Fruit fly (Drosophila melanogaster) whole organism, embryonic: ENCODE measurements around the gene CG33293.
A peak's percentile ranks its signal among the peaks of the same experiment; 100 is the strongest.

Experiments used
- Ada2b ChIP-seq: fragments of 200-800 bp; sonication (Bioruptor generic); IDR thresholded peaks from 2 replicates; pipeline ENCODE4 v1.3.6; 2022; ENCODE audit warnings: missing biosample characterization, missing genetic modification characterization
- B-H2 ChIP-seq: fragments of 200-800 bp; sonication (Bioruptor generic); optimal IDR thresholded peaks from 2 replicates; lab custom pipeline; 2018; ENCODE audit warnings: missing biosample characterization, mild to moderate bottlenecking, missing genetic modification characterization
- CG10209 ChIP-seq: fragments of 200-800 bp; sonication (Bioruptor generic); optimal IDR thresholded peaks from 3 replicates; lab custom pipeline; 2017; ENCODE audit warnings: missing biosample characterization, mild to moderate bottlenecking, missing genetic modification characterization, missing genetic modification reagents
- CG10366 ChIP-seq: fragments of 200-800 bp; sonication (Bioruptor generic); IDR thresholded peaks from 2 replicates; pipeline ENCODE4 v1.3.6; 2022; ENCODE audit warnings: missing biosample characterization, missing genetic modification characterization
- CG10979 ChIP-seq: fragments of 200-800 bp; sonication (Bioruptor generic); optimal IDR thresholded peaks from 2 replicates; lab custom pipeline; 2018; ENCODE audit warnings: missing biosample characterization, mild to moderate bottlenecking, missing genetic modification characterization, moderate library complexity
- CG11085 ChIP-seq: fragments of 200-800 bp; sonication (Bioruptor generic); IDR thresholded peaks from 2 replicates; pipeline ENCODE4 v1.3.6; 2022; ENCODE audit warnings: missing biosample characterization, missing genetic modification characterization
- CG11398 ChIP-seq: fragments of 200-800 bp; sonication (Bioruptor generic); optimal IDR thresholded peaks from 2 replicates; lab custom pipeline; 2016; ENCODE audit warnings: missing biosample characterization, missing genetic modification characterization
- CG1233 ChIP-seq: fragments of 200-800 bp; sonication (Bioruptor generic); optimal IDR thresholded peaks from 4 replicates; lab custom pipeline; 2018; ENCODE audit warnings: missing biosample characterization, mild to moderate bottlenecking, missing genetic modification characterization
- CG12391 ChIP-seq: fragments of 200-800 bp; sonication (Bioruptor generic); optimal IDR thresholded peaks from 3 replicates; lab custom pipeline; 2018; ENCODE audit warnings: missing biosample characterization, mild to moderate bottlenecking, missing genetic modification characterization, moderate library complexity
- CG14441 ChIP-seq: fragments of 200-800 bp; sonication (Bioruptor generic); IDR thresholded peaks from 2 replicates; pipeline ENCODE4 v1.3.6; 2022; ENCODE audit warnings: missing biosample characterization, missing genetic modification characterization
- CG17385 ChIP-seq: fragments of 200-800 bp; sonication (Bioruptor generic); optimal IDR thresholded peaks from 3 replicates; lab custom pipeline; 2018; ENCODE audit warnings: missing biosample characterization, mild to moderate bottlenecking, missing genetic modification characterization
- CG1832 ChIP-seq: fragments of 200-800 bp; sonication (Bioruptor generic); optimal IDR thresholded peaks from 2 replicates; lab custom pipeline; 2017; ENCODE audit warnings: missing biosample characterization, mild to moderate bottlenecking, missing genetic modification characterization, inconsistent platforms
- CG3065 ChIP-seq: fragments of 200-800 bp; sonication (Bioruptor generic); optimal IDR thresholded peaks from 2 replicates; lab custom pipeline; 2016; ENCODE audit warnings: missing biosample characterization, missing genetic modification characterization
- CG3995 ChIP-seq: fragments of 200-800 bp; sonication (Bioruptor generic); optimal IDR thresholded peaks from 3 replicates; lab custom pipeline; 2016; ENCODE audit warnings: missing biosample characterization, missing genetic modification characterization
- CG4328 ChIP-seq: fragments of 200-800 bp; sonication (Bioruptor generic); optimal IDR thresholded peaks from 3 replicates; lab custom pipeline; 2017; ENCODE audit warnings: missing biosample characterization, missing genetic modification reagents, missing genetic modification characterization
- CG4820 ChIP-seq: fragments of 200-800 bp; sonication (Bioruptor generic); optimal IDR thresholded peaks from 3 replicates; lab custom pipeline; 2016; ENCODE audit warnings: missing biosample characterization, missing genetic modification characterization
- CG5245 ChIP-seq: fragments of 200-800 bp; sonication (Bioruptor generic); optimal IDR thresholded peaks from 3 replicates; lab custom pipeline; 2016; ENCODE audit warnings: missing biosample characterization, missing genetic modification characterization
- CG7745 ChIP-seq: fragments of 200-800 bp; sonication (Bioruptor generic); optimal IDR thresholded peaks from 2 replicates; lab custom pipeline; 2018; ENCODE audit warnings: missing biosample characterization, mild to moderate bottlenecking, missing genetic modification characterization, moderate library complexity
- CG7839 ChIP-seq: fragments of 200-800 bp; sonication (Bioruptor generic); optimal IDR thresholded peaks from 3 replicates; lab custom pipeline; 2018; ENCODE audit warnings: missing biosample characterization, mild to moderate bottlenecking, missing genetic modification characterization, moderate library complexity
- CG7987 ChIP-seq: fragments of 200-800 bp; sonication (Bioruptor generic); optimal IDR thresholded peaks from 2 replicates; lab custom pipeline; 2018; ENCODE audit warnings: missing biosample characterization, mild to moderate bottlenecking, missing genetic modification characterization, moderate library complexity
- CG9817 ChIP-seq: fragments of 200-800 bp; sonication (Bioruptor generic); optimal IDR thresholded peaks from 2 replicates; lab custom pipeline; 2018; ENCODE audit warnings: missing biosample characterization, mild to moderate bottlenecking, missing genetic modification characterization, moderate library complexity
- Dfd ChIP-seq, 2 experiments: fragments of >200 bp; optimal IDR thresholded peaks; 2 replicates each; lab custom pipeline; 2017; ENCODE audit warnings: missing biosample characterization in 2 of 2, missing genetic modification characterization in 2 of 2
- Dip2 ChIP-seq: fragments of 200-800 bp; sonication (Bioruptor generic); IDR thresholded peaks from 2 replicates; pipeline ENCODE4 v1.3.6; 2022; ENCODE audit warnings: missing biosample characterization, missing genetic modification characterization
- Elba2 ChIP-seq: fragments of 200-800 bp; sonication (Bioruptor generic); optimal IDR thresholded peaks from 3 replicates; lab custom pipeline; 2016; ENCODE audit warnings: missing biosample characterization, missing genetic modification characterization
- HmgD ChIP-seq: fragments of 200-800 bp; sonication (Bioruptor generic); optimal IDR thresholded peaks from 3 replicates; lab custom pipeline; 2016; ENCODE audit warnings: missing biosample characterization, missing genetic modification characterization
- Hmr ChIP-seq: fragments of 200-800 bp; sonication (Bioruptor generic); optimal IDR thresholded peaks from 3 replicates; lab custom pipeline; 2017; ENCODE audit warnings: mild to moderate bottlenecking, missing biosample characterization, missing genetic modification reagents, missing genetic modification characterization
- Hsf ChIP-seq: fragments of 200-800 bp; sonication (Bioruptor generic); optimal IDR thresholded peaks from 3 replicates; lab custom pipeline; 2016; ENCODE audit warnings: missing biosample characterization, missing genetic modification characterization
- MESR4 ChIP-seq: fragments of 200-800 bp; sonication (Bioruptor generic); optimal IDR thresholded peaks from 2 replicates; lab custom pipeline; 2018; ENCODE audit warnings: missing biosample characterization, mild to moderate bottlenecking, missing genetic modification characterization, moderate library complexity
- Myb ChIP-seq: fragments of 200-800 bp; sonication (Bioruptor generic); optimal IDR thresholded peaks from 2 replicates; lab custom pipeline; 2016; ENCODE audit warnings: missing biosample characterization, missing genetic modification characterization
- NK7.1 ChIP-seq: fragments of 200-800 bp; sonication (Bioruptor generic); optimal IDR thresholded peaks from 3 replicates; lab custom pipeline; 2016; ENCODE audit warnings: missing biosample characterization, missing genetic modification characterization
- PHDP ChIP-seq: fragments of 200-800 bp; sonication (Bioruptor generic); optimal IDR thresholded peaks from 3 replicates; lab custom pipeline; 2018; ENCODE audit warnings: missing biosample characterization, mild to moderate bottlenecking, missing genetic modification characterization, moderate library complexity
- Ptx1 ChIP-seq: fragments of 200-800 bp; sonication (Bioruptor generic); IDR thresholded peaks from 2 replicates; pipeline ENCODE4 v1.3.6; 2022; ENCODE audit warnings: missing biosample characterization, missing genetic modification characterization
- Ravus ChIP-seq: fragments of 200-800 bp; sonication (Bioruptor generic); IDR thresholded peaks from 2 replicates; pipeline ENCODE4 v1.3.6; 2022; ENCODE audit warnings: missing biosample characterization, missing genetic modification characterization
- caup ChIP-seq: fragments of 200-800 bp; sonication (Bioruptor generic); optimal IDR thresholded peaks from 3 replicates; lab custom pipeline; 2017; ENCODE audit warnings: missing biosample characterization, mild to moderate bottlenecking, missing genetic modification characterization, moderate library complexity; ENCODE audit not compliant: severe bottlenecking
- cg ChIP-seq: fragments of 200-800 bp; sonication (Bioruptor generic); optimal IDR thresholded peaks from 3 replicates; lab custom pipeline; 2019; ENCODE audit warnings: missing biosample characterization, mild to moderate bottlenecking, missing genetic modification characterization, moderate library complexity
- dan ChIP-seq: fragments of 200-800 bp; sonication (Bioruptor generic); IDR thresholded peaks from 2 replicates; pipeline ENCODE4 v1.3.6; 2022; ENCODE audit warnings: missing biosample characterization, missing genetic modification characterization
- eve ChIP-seq, 2 experiments: fragments of >200 bp; optimal IDR thresholded peaks; 2 replicates each; lab custom pipeline; 2017; ENCODE audit warnings: missing biosample characterization in 2 of 2, missing genetic modification characterization in 2 of 2
- gsb-n ChIP-seq: fragments of 200-800 bp; sonication (Bioruptor generic); optimal IDR thresholded peaks from 3 replicates; lab custom pipeline; 2018; ENCODE audit warnings: missing biosample characterization, mild to moderate bottlenecking, missing genetic modification characterization
- ham ChIP-seq: fragments of 200-800 bp; sonication (Bioruptor generic); IDR thresholded peaks from 2 replicates; pipeline ENCODE4 v1.3.6; 2022; ENCODE audit warnings: missing biosample characterization, missing genetic modification characterization
- her ChIP-seq: fragments of 200-800 bp; sonication (Bioruptor generic); optimal IDR thresholded peaks from 2 replicates; lab custom pipeline; 2016; ENCODE audit warnings: missing biosample characterization, missing genetic modification characterization
- inv ChIP-seq: fragments of 200-800 bp; sonication (Bioruptor generic); IDR thresholded peaks from 2 replicates; pipeline ENCODE4 v1.3.6; 2022; ENCODE audit warnings: missing biosample characterization, missing genetic modification characterization; ENCODE audit not compliant: partially characterized antibody
- kni ChIP-seq: fragments of 200-800 bp; sonication (Bioruptor generic); optimal IDR thresholded peaks from 3 replicates; lab custom pipeline; 2017; ENCODE audit warnings: mild to moderate bottlenecking, missing biosample characterization, missing genetic modification reagents, missing genetic modification characterization
- lbe ChIP-seq: fragments of 200-800 bp; sonication (Bioruptor generic); optimal IDR thresholded peaks from 2 replicates; lab custom pipeline; 2016; ENCODE audit warnings: missing biosample characterization, mild to moderate bottlenecking, missing genetic modification characterization
- maf-S ChIP-seq: fragments of 200-800 bp; sonication (Bioruptor generic); optimal IDR thresholded peaks from 2 replicates; lab custom pipeline; 2016; ENCODE audit warnings: missing biosample characterization, missing genetic modification characterization
- onecut ChIP-seq: fragments of 200-800 bp; sonication (Bioruptor generic); IDR thresholded peaks from 2 replicates; pipeline ENCODE4 v1.3.6; 2022; ENCODE audit warnings: missing biosample characterization, missing genetic modification characterization
- peb ChIP-seq: fragments of 200-800 bp; sonication (Bioruptor generic); IDR thresholded peaks from 2 replicates; pipeline ENCODE4 v1.3.6; 2022; ENCODE audit warnings: missing biosample characterization, missing genetic modification characterization
- shn ChIP-seq: fragments of 200-800 bp; sonication (Bioruptor generic); optimal IDR thresholded peaks from 3 replicates; lab custom pipeline; 2016; ENCODE audit warnings: missing biosample characterization, missing genetic modification characterization
- tap ChIP-seq: fragments of 200-800 bp; optimal IDR thresholded peaks from 3 replicates; lab custom pipeline; 2019; ENCODE audit warnings: missing biosample characterization, mild to moderate bottlenecking, missing genetic modification characterization, moderate library complexity
- toy ChIP-seq: fragments of 200-800 bp; sonication (Bioruptor generic); IDR thresholded peaks from 2 replicates; pipeline ENCODE4 v1.3.6; 2022; ENCODE audit warnings: missing biosample characterization, missing genetic modification characterization

Gene CG33293

DNA sequence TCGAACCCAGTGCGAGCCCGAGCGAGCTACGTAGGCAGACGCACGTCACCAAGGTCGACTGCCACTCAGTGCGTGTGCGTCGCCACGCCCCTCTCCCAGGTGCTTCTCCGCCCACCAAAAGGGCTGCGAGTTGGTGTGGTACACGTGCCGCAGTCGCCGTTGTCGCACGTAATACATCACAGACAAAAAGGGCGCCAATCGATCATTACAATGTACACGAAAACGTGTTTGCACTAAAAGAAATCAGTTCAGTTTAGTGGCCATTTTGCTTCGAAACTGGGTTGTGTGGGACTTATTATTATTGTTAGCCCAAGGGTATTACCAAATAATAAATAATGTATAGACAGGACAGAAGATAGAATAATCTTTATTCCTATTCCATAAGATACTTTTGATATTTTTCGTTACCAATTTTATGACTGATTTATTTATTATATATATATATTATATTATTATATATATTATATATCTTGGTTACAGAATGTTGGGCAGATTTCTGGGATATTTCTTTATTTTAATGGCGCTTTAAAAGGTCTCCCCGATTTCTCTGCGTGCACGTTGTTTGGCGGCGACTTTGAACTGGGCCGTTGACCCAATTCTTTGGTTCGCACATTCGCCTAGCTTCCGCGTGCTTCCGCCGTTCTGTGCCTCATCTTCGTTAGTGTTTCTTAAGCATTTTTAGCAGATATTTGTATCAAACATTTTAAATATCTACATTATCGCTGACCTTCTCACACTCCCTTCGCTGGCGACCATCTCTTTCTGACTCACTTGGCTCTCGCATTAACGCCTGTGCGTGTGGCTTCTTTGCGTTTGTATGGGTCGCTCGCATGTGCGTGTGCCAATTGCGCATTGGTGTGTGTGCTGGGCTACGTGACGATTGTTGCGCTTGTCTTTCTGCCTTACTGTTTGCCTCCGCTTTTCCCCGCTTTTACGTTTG, 23.0 kb upstream of the CG33293 start (continued):
- TF ChIP-seq caup (GFP tag; lab: Kevin White, UChicago) (peak; percentile 87), MESR4 (GFP tag; lab: Kevin White, UChicago) (no peak), PHDP (tag; lab: Kevin White, UChicago) (peak; percentile 89), Ada2b (GFP tag; lab: Robert Waterston, UW) (peak; percentile 72), CG14441 (GFP tag; lab: Robert Waterston, UW) (peak; percentile 71), CG10979 (peak; percentile 88), Ptx1 (peak; percentile 83), Ravus (GFP tag; lab: Robert Waterston, UW) (peak; percentile 42), onecut (GFP tag; lab: Robert Waterston, UW) (no peak; the same call in none of the 2 replicates), CG9817 (tag; lab: Kevin White, UChicago) (peak; percentile 85), CG4820 (GFP tag; lab: Kevin White, UChicago) (peak; percentile 76), inv (GFP tag; lab: Robert Waterston, UW) (no peak), eve (GFP tag; optimal IDR thresholded peaks at IDR 0.05; lab: Kevin White, UChicago) (no peak), Hsf (GFP tag; lab: Kevin White, UChicago) (peak; percentile 4), tap (tag; lab: Kevin White, UChicago) (peak; percentile 79), B-H2 (GFP tag; lab: Kevin White, UChicago) (no peak), Elba2 (GFP tag; lab: Kevin White, UChicago) (no peak), CG4328 (GFP tag; lab: Kevin White, UChicago) (peak; percentile 88), Dip2 (GFP tag; lab: Robert Waterston, UW) (no peak), cg (peak; percentile 97), maf-S (GFP tag; lab: Kevin White, UChicago) (no peak), Hmr (GFP tag; lab: Kevin White, UChicago) (peak; percentile 89), CG11085 (GFP tag; lab: Robert Waterston, UW) (0 out of 2 replicates have a peak, but pooled peaks have one; percentile 23), HmgD (GFP tag; lab: Kevin White, UChicago) (no peak), peb (GFP tag; lab: Robert Waterston, UW) (no peak), CG11398 (no peak), CG10209 (GFP tag; lab: Kevin White, UChicago) (peak; percentile 91), CG7745 (tag; lab: Kevin White, UChicago) (no peak), dan (no peak), lbe (GFP tag; lab: Kevin White, UChicago) (no peak), CG10366 (GFP tag; lab: Robert Waterston, UW) (peak; percentile 51; the same call in 1 of the 2 replicates), ham (GFP tag; lab: Robert Waterston, UW) (no peak; the same call in 1 of the 2 replicates), CG1233 (peak; percentile 90), CG1832 (GFP tag; lab: Kevin White, UChicago) (no peak), her (GFP tag; lab: Kevin White, UChicago) (no peak), toy (GFP tag; lab: Robert Waterston, UW) (no peak), CG17385 (GFP tag; lab: Kevin White, UChicago) (peak; percentile 87), NK7.1 (GFP tag; lab: Kevin White, UChicago) (no peak), CG7839 (tag; lab: Kevin White, UChicago) (peak; percentile 94), gsb-n (tag; lab: Kevin White, UChicago) (peak; percentile 78), CG3065 (peak; percentile 35), CG12391 (tag; lab: Kevin White, UChicago) (peak; percentile 90), shn (no peak), CG3995 (GFP tag; lab: Kevin White, UChicago) (no peak), Dfd (GFP tag; optimal IDR thresholded peaks at IDR 0.05; lab: Kevin White, UChicago) (no peak), CG5245 (peak; percentile 52), CG7987 (peak; percentile 47), Myb (GFP tag; lab: Kevin White, UChicago) (no peak), kni (no peak)
